Worm (Caenorhabditis elegans) whole organism, young adult: Measurements from ENCODE around the gene rbm-26.

ENCODE experiments used
- B0019.2 ChIP-seq: fragments of 200-800 bp; sonication (Bioruptor generic); conservative IDR thresholded peaks from 2 replicates; pipeline ENCODE4 v1.3.6; 2022; ENCODE audit warnings: missing genetic modification reagents, missing genetic modification characterization, missing compliant biosample characterization
- F10E7.11 ChIP-seq: sonication (generic microtip); optimal IDR thresholded peaks from 2 replicates; lab custom pipeline; 2017; ENCODE audit warnings: mild to moderate bottlenecking, missing genetic modification characterization, moderate library complexity, missing compliant biosample characterization
- F37B4.10 ChIP-seq: fragments of 200-800 bp; sonication (Bioruptor generic); IDR thresholded peaks from 2 replicates; pipeline ENCODE4 v1.3.6; 2022; ENCODE audit warnings: missing genetic modification characterization, missing compliant biosample characterization
- F39B2.1 ChIP-seq: fragments of 200-800 bp; sonication (Bioruptor generic); IDR thresholded peaks from 2 replicates; pipeline ENCODE4 v1.3.6; 2022; ENCODE audit warnings: missing genetic modification reagents, missing genetic modification characterization, missing compliant biosample characterization
- F55B11.4 ChIP-seq: sonication (generic microtip); optimal IDR thresholded peaks from 2 replicates; lab custom pipeline; 2016; ENCODE audit warnings: missing compliant biosample characterization, missing genetic modification characterization, borderline replicate concordance; ENCODE audit not compliant: insufficient read depth
- F57A8.1 ChIP-seq: fragments of 200-800 bp; sonication (Bioruptor generic); optimal IDR thresholded peaks from 2 replicates; lab custom pipeline; 2018; ENCODE audit warnings: mild to moderate bottlenecking, missing genetic modification characterization, moderate library complexity, missing compliant biosample characterization
- K12H6.12 ChIP-seq: fragments of 200-800 bp; sonication (Bioruptor generic); optimal IDR thresholded peaks from 2 replicates; lab custom pipeline; 2018; ENCODE audit warnings: mild to moderate bottlenecking, missing genetic modification characterization, missing compliant biosample characterization
- T26A5.8 ChIP-seq: sonication (generic microtip); optimal IDR thresholded peaks from 2 replicates; lab custom pipeline; 2016; ENCODE audit warnings: missing genetic modification characterization, missing compliant biosample characterization
- Y53F4B.3 ChIP-seq: fragments of 200-800 bp; sonication (Bioruptor generic); IDR thresholded peaks from 2 replicates; pipeline ENCODE4 v1.3.6; 2022; ENCODE audit warnings: missing genetic modification reagents, missing genetic modification characterization, missing compliant biosample characterization
- Y67H2A.10 ChIP-seq: fragments of 200-800 bp; sonication (Bioruptor generic); conservative IDR thresholded peaks from 2 replicates; pipeline ENCODE4 v1.3.6; 2022; ENCODE audit warnings: missing genetic modification reagents, missing genetic modification characterization, missing compliant biosample characterization
- Y79H2A.3 ChIP-seq: fragments of 200-800 bp; sonication (Bioruptor generic); conservative IDR thresholded peaks from 2 replicates; pipeline ENCODE4 v1.3.6; 2022; ENCODE audit warnings: missing genetic modification reagents, missing genetic modification characterization, missing compliant biosample characterization
- ama-1 ChIP-seq, 3 experiments: fragments of 150-350 bp in 1 of 3; sonication (generic microtip) in 2 of 3; optimal IDR thresholded peaks; 2 replicates each; lab custom pipeline; 2014 to 2018; ENCODE audit warnings: missing biosample characterization in 2 of 3, missing genetic modification characterization in 2 of 3, missing genetic modification reagents in 2 of 3
- bed-2 ChIP-seq: fragments of 200-800 bp; sonication (Bioruptor generic); IDR thresholded peaks from 2 replicates; pipeline ENCODE4 v1.3.6; 2022; ENCODE audit warnings: missing genetic modification reagents, missing genetic modification characterization, missing compliant biosample characterization
- cebp-1 ChIP-seq, 2 experiments: fragments of 200-800 bp in 1 of 2; sonication (Bioruptor generic) in 1 of 2; sonication (generic microtip) in 1 of 2; IDR thresholded peaks in 1 of 2; optimal IDR thresholded peaks in 1 of 2; 2 replicates each; pipeline versions ENCODE4 v1.3.6 to Lab custom; 2017 to 2022; ENCODE audit warnings: missing compliant biosample characterization in 2 of 2, missing genetic modification characterization in 2 of 2, mild to moderate bottlenecking in 1 of 2, missing genetic modification reagents in 1 of 2, moderate library complexity in 1 of 2
- ceh-40 ChIP-seq: fragments of 200-800 bp; sonication (Bioruptor generic); IDR thresholded peaks from 2 replicates; pipeline ENCODE4 v1.3.6; 2022; ENCODE audit warnings: missing genetic modification characterization, missing compliant biosample characterization
- dox-1 ChIP-seq: fragments of 200-800 bp; sonication (Bioruptor generic); IDR thresholded peaks from 2 replicates; pipeline ENCODE4 v1.3.6; 2022; ENCODE audit warnings: missing genetic modification reagents, missing genetic modification characterization, missing compliant biosample characterization
- dpff-1 ChIP-seq: sonication (generic microtip); optimal IDR thresholded peaks from 2 replicates; lab custom pipeline; 2017; ENCODE audit warnings: mild to moderate bottlenecking, missing genetic modification characterization, missing compliant biosample characterization
- egl-18 ChIP-seq: fragments of 200-800 bp; sonication (Bioruptor generic); IDR thresholded peaks from 2 replicates; pipeline ENCODE4 v1.3.6; 2022; ENCODE audit warnings: missing genetic modification reagents, missing genetic modification characterization, missing compliant biosample characterization
- egrh-3 ChIP-seq: fragments of 200-800 bp; sonication (Bioruptor generic); IDR thresholded peaks from 2 replicates; pipeline ENCODE4 v1.3.6; 2022; ENCODE audit warnings: missing genetic modification reagents, missing genetic modification characterization, missing compliant biosample characterization
- fkh-3 ChIP-seq: sonication (generic microtip); optimal IDR thresholded peaks from 2 replicates; lab custom pipeline; 2016; ENCODE audit warnings: mild to moderate bottlenecking, missing genetic modification characterization, missing compliant biosample characterization
- gei-17 ChIP-seq: fragments of 200-800 bp; sonication (Bioruptor generic); optimal IDR thresholded peaks from 2 replicates; lab custom pipeline; 2018; ENCODE audit warnings: mild to moderate bottlenecking, missing genetic modification characterization, missing compliant biosample characterization
- hlh-26 ChIP-seq: fragments of 200-800 bp; sonication (Bioruptor generic); conservative IDR thresholded peaks from 2 replicates; pipeline ENCODE4 v1.3.6; 2022; ENCODE audit warnings: missing genetic modification reagents, missing genetic modification characterization, missing compliant biosample characterization
- hrde-1 ChIP-seq: sonication (generic microtip); optimal IDR thresholded peaks from 2 replicates; lab custom pipeline; 2016; ENCODE audit warnings: missing genetic modification characterization, mild to moderate bottlenecking, missing compliant biosample characterization, moderate library complexity, missing genotype, missing genetic modification reagents, borderline replicate concordance
- lag-1 ChIP-seq: fragments of 200-800 bp; sonication (Bioruptor generic); IDR thresholded peaks from 2 replicates; pipeline ENCODE4 v1.3.6; 2022; ENCODE audit warnings: missing genetic modification reagents, missing genetic modification characterization, missing compliant biosample characterization
- lin-35 ChIP-seq, 3 experiments: fragments of 150-350 bp in 2 of 3; sonication (generic microtip) in 1 of 3; optimal IDR thresholded peaks; 2 replicates each; lab custom pipeline; 2014 to 2018; ENCODE audit warnings: missing biosample characterization in 3 of 3, missing genetic modification characterization in 3 of 3, missing genetic modification reagents in 3 of 3
- madf-6 ChIP-seq: fragments of 200-800 bp; sonication (Bioruptor generic); IDR thresholded peaks from 2 replicates; pipeline ENCODE4 v1.3.6; 2022; ENCODE audit warnings: missing genetic modification reagents, missing genetic modification characterization, missing compliant biosample characterization
- madf-8 ChIP-seq: fragments of 200-800 bp; sonication (Bioruptor generic); conservative IDR thresholded peaks from 2 replicates; pipeline ENCODE4 v1.3.6; 2022; ENCODE audit warnings: missing genetic modification reagents, missing genetic modification characterization, missing compliant biosample characterization
- mel-28 ChIP-seq: sonication (generic microtip); optimal IDR thresholded peaks from 2 replicates; lab custom pipeline; 2016; ENCODE audit warnings: borderline replicate concordance, mild to moderate bottlenecking, missing genetic modification characterization, missing compliant biosample characterization
- nfyb-1 ChIP-seq: fragments of 200-800 bp; sonication (Bioruptor generic); IDR thresholded peaks from 2 replicates; pipeline ENCODE4 v1.3.6; 2022; ENCODE audit warnings: missing genetic modification reagents, missing genetic modification characterization, missing compliant biosample characterization
- pbrm-1 ChIP-seq: fragments of 200-800 bp; sonication (Bioruptor generic); IDR thresholded peaks from 2 replicates; pipeline ENCODE4 v1.3.6; 2022; ENCODE audit warnings: missing genetic modification reagents, missing genetic modification characterization, missing compliant biosample characterization
- rec-8 ChIP-seq, 2 experiments: sonication (generic microtip); optimal IDR thresholded peaks; 2 replicates each; lab custom pipeline; 2016; ENCODE audit warnings: mild to moderate bottlenecking in 2 of 2, missing genetic modification characterization in 2 of 2, missing genetic modification reagents in 2 of 2, missing genotype in 2 of 2, missing biosample characterization in 1 of 2, missing compliant biosample characterization in 1 of 2, moderate library complexity in 1 of 2
- snpc-4 ChIP-seq, 5 experiments: fragments of 150-350 bp in 1 of 5; sonication (generic microtip) in 4 of 5; optimal IDR thresholded peaks; 2 replicates each; lab custom pipeline; 2014 to 2018; ENCODE audit warnings: missing genetic modification characterization in 5 of 5, missing biosample characterization in 3 of 5, antibody characterized with exemption in 2 of 5, mild to moderate bottlenecking in 2 of 5, missing compliant biosample characterization in 2 of 5, missing genotype in 2 of 5, moderate library complexity in 2 of 5, missing genetic modification reagents in 1 of 5
- sptf-2 ChIP-seq: fragments of 200-800 bp; sonication (Bioruptor generic); optimal IDR thresholded peaks from 2 replicates; lab custom pipeline; 2018; ENCODE audit warnings: mild to moderate bottlenecking, missing genetic modification characterization, missing compliant biosample characterization
- tlf-1 ChIP-seq: fragments of 200-800 bp; sonication (Bioruptor generic); optimal IDR thresholded peaks from 2 replicates; lab custom pipeline; 2018; ENCODE audit warnings: mild to moderate bottlenecking, missing genetic modification characterization, missing compliant biosample characterization
- unc-62 ChIP-seq: fragments of 150-350 bp; optimal IDR thresholded peaks from 2 replicates; lab custom pipeline; 2014; ENCODE audit warnings: missing biosample characterization, missing genetic modification reagents, missing genetic modification characterization
- ztf-22 ChIP-seq: fragments of 200-800 bp; sonication (Bioruptor generic); optimal IDR thresholded peaks from 2 replicates; lab custom pipeline; 2018; ENCODE audit warnings: mild to moderate bottlenecking, missing genetic modification characterization, moderate library complexity, missing compliant biosample characterization

rbm-26 gene

ce11 chrIII:5706077-5706627 is 5.2 kb upstream of the rbm-26 start, which contains the start of gene rpl-23 (continued):
- TF ChIP-seq egl-18 (GFP tag; lab: Robert Waterston, UW) (no peak), lag-1 (GFP tag; lab: Robert Waterston, UW) (no peak), nfyb-1 (GFP tag; lab: Robert Waterston, UW) (0 out of 2 replicates have a peak, but pooled peaks have one; percentile 12), F57A8.1 (GFP tag; lab: Kevin White, UChicago) (no peak), dpff-1 (tag; lab: Kevin White, UChicago) (no peak), cebp-1 (GFP tag; IDR thresholded peaks at IDR 0.05; lab: Robert Waterston, UW) (no peak; the same call in 1 of the 2 replicates), cebp-1 (tag; optimal IDR thresholded peaks at IDR 0.05; lab: Kevin White, UChicago) (peak; percentile 68), gei-17 (GFP tag; lab: Kevin White, UChicago) (no peak), madf-6 (GFP tag; lab: Robert Waterston, UW) (peak; percentile 80), ama-1 (optimal IDR thresholded peaks at IDR 0.05; lab: Kevin White, UChicago) (no peak), ama-1 (GFP tag; optimal IDR thresholded peaks at IDR 0.05; lab: Kevin White, UChicago) (peak in 1 of 2 experiments; percentile 19), bed-2 (no peak), Y79H2A.3 (GFP tag; lab: Robert Waterston, UW) (no peak), fkh-3 (tag; lab: Kevin White, UChicago) (no peak), pbrm-1 (GFP tag; lab: Robert Waterston, UW) (peak; percentile 67), sptf-2 (GFP tag; lab: Kevin White, UChicago) (no peak), tlf-1 (GFP tag; lab: Kevin White, UChicago) (peak; percentile 67), dox-1 (GFP tag; lab: Robert Waterston, UW) (peak; percentile 60; the same call in 1 of the 2 replicates), F10E7.11 (tag; lab: Kevin White, UChicago) (no peak), unc-62 (GFP tag; lab: Kevin White, UChicago) (no peak), hlh-26 (GFP tag; lab: Robert Waterston, UW) (no peak)
- TF ChIP-seq, all 124 proteins: peak for 49

- TF ChIP-seq lin-35 (GFP tag; optimal IDR thresholded peaks at IDR 0.05; lab: Kevin White, UChicago) (no peak), madf-8 (GFP tag; lab: Robert Waterston, UW) (no peak), T26A5.8 (tag; lab: Kevin White, UChicago) (no peak), mel-28 (no peak), egrh-3 (GFP tag; lab: Robert Waterston, UW) (no peak), Y67H2A.10 (GFP tag; lab: Robert Waterston, UW) (no peak), K12H6.12 (no peak), ceh-40 (GFP tag; lab: Robert Waterston, UW) (no peak), F37B4.10 (GFP tag; lab: Robert Waterston, UW) (no peak), snpc-4 (GFP tag; optimal IDR thresholded peaks at IDR 0.05; lab: Kevin White, UChicago) (no peak), snpc-4 (tag; optimal IDR thresholded peaks at IDR 0.05; lab: Kevin White, UChicago) (no peak), B0019.2 (GFP tag; lab: Robert Waterston, UW) (no peak), tlf-1 (GFP tag; lab: Kevin White, UChicago) (no peak), hrde-1 (tag; lab: Kevin White, UChicago) (no peak), Y53F4B.3 (no peak), nfyb-1 (GFP tag; lab: Robert Waterston, UW) (no peak), ztf-22 (GFP tag; lab: Kevin White, UChicago) (no peak), rec-8 (tag; optimal IDR thresholded peaks at IDR 0.05; lab: Kevin White, UChicago) (no peak), F55B11.4 (no peak), F39B2.1 (no peak)
Observed at ce11 chrIII:5707546-5707945, 3.8 kb upstream of the rbm-26 start.
